Fruit fly (Drosophila melanogaster): Measurements from ENCODE around the gene CG32409.

CG32409 gene

dm6 chr3L:5945571-5945970 is 46.2 kb downstream of the CG32409 start:
- TF ChIP-seq tx (GFP tag; optimal IDR thresholded peaks at IDR 0.05) (no peak), zfh1 (GFP tag; IDR thresholded peaks at IDR 0.05) (0 out of 3 replicates have a peak, but pooled peaks have one; percentile 16), Xrp1 (GFP tag; IDR thresholded peaks at IDR 0.05) (peak; percentile 17; the same call in 1 of the 2 replicates), CG18764 (GFP tag; optimal IDR thresholded peaks at IDR 0.05) (no peak), en (GFP tag; optimal IDR thresholded peaks at IDR 0.05) (no peak), sens (GFP tag) (peak; percentile 49), Fer1 (GFP tag; optimal IDR thresholded peaks at IDR 0.05) (no peak), Blimp-1 (GFP tag; optimal IDR thresholded peaks at IDR 0.05) (peak; percentile 17), CG11504 (tag; optimal IDR thresholded peaks at IDR 0.05) (peak; percentile 16), onecut (GFP tag; IDR thresholded peaks at IDR 0.05) (no peak), CG6272 (GFP tag; IDR thresholded peaks at IDR 0.05) (no peak), wdn (GFP tag; IDR thresholded peaks at IDR 0.05) (no peak), CG12744 (GFP tag; optimal IDR thresholded peaks at IDR 0.05) (no peak), vvl (GFP tag; IDR thresholded peaks at IDR 0.05) (peak; percentile 16; the same call in 1 of the 2 replicates), Drgx (GFP tag; IDR thresholded peaks at IDR 0.05) (peak; percentile 68), CG18262 (tag; optimal IDR thresholded peaks at IDR 0.05) (peak; percentile 5), CG8281 (tag; optimal IDR thresholded peaks at IDR 0.05) (no peak), CG2712 (tag; optimal IDR thresholded peaks at IDR 0.05) (peak; percentile 17), D19A (tag; optimal IDR thresholded peaks at IDR 0.05) (peak; percentile 79)

- TF ChIP-seq br (optimal IDR thresholded peaks at IDR 0.05) = no peak
- TF ChIP-seq Taf1 (GFP tag; IDR thresholded peaks at IDR 0.05) = no peak
- no peak for TF ChIP-seq Neu2 (GFP tag; optimal IDR thresholded peaks at IDR 0.05; ENCODE audit: borderline replicate concordance)
- TF ChIP-seq pfk (GFP tag; optimal IDR thresholded peaks at IDR 0.05) = no peak
- no peak for TF ChIP-seq CG12942 (GFP tag; optimal IDR thresholded peaks at IDR 0.05)
- peak; percentile 37 for TF ChIP-seq exex (tag; optimal IDR thresholded peaks at IDR 0.05)
- TF ChIP-seq CG6654 (GFP tag; optimal IDR thresholded peaks at IDR 0.05) = no peak
- no peak for TF ChIP-seq dimm (GFP tag; IDR thresholded peaks at IDR 0.05)
- TF ChIP-seq CG2120 (GFP tag; optimal IDR thresholded peaks at IDR 0.05) = no peak
- TF ChIP-seq maf-S (GFP tag; optimal IDR thresholded peaks at IDR 0.05) = no peak
- no peak for TF ChIP-seq CG33213 (GFP tag; optimal IDR thresholded peaks at IDR 0.05)
- no peak for TF ChIP-seq ttk (GFP tag; IDR thresholded peaks at IDR 0.05)
- no peak for TF ChIP-seq Kr (GFP tag; optimal IDR thresholded peaks at IDR 0.05)
- no peak for TF ChIP-seq Trl (optimal IDR thresholded peaks at IDR 0.05)
- TF ChIP-seq Trl (GFP tag; optimal IDR thresholded peaks at IDR 0.05) = no peak
- peak; percentile 21 for TF ChIP-seq CG3407 (GFP tag; optimal IDR thresholded peaks at IDR 0.05)
- no peak for TF ChIP-seq CG7987 (GFP tag; optimal IDR thresholded peaks at IDR 0.05)
- peak; percentile 10 for TF ChIP-seq wek (GFP tag; optimal IDR thresholded peaks at IDR 0.05)
- no peak for TF ChIP-seq ftz-f1 (GFP tag; optimal IDR thresholded peaks at IDR 0.05)
- no peak for TF ChIP-seq CG1603 (tag; optimal IDR thresholded peaks at IDR 0.05)
- TF ChIP-seq ato (GFP tag; IDR thresholded peaks at IDR 0.05; ENCODE audit: partially characterized antibody) = no peak
- no peak for TF ChIP-seq z (GFP tag; IDR thresholded peaks at IDR 0.05)
- peak; percentile 29 for TF ChIP-seq CG15601 (tag; optimal IDR thresholded peaks at IDR 0.05)
- peak; percentile 1 for TF ChIP-seq nerfin-1 (tag; optimal IDR thresholded peaks at IDR 0.05)
- TF ChIP-seq pros (GFP tag; optimal IDR thresholded peaks at IDR 0.05) = no peak
- TF ChIP-seq ems (GFP tag; optimal IDR thresholded peaks at IDR 0.05) = no peak
- TF ChIP-seq CG11696 (GFP tag; IDR thresholded peaks at IDR 0.05) = no peak
- TF ChIP-seq otp (GFP tag; IDR thresholded peaks at IDR 0.05) = no peak
- TF ChIP-seq luna (GFP tag; optimal IDR thresholded peaks at IDR 0.05) = no peak
- TF ChIP-seq CG17568 (GFP tag; optimal IDR thresholded peaks at IDR 0.05) = no peak
- TF ChIP-seq sd (tag; optimal IDR thresholded peaks at IDR 0.05) = peak; percentile 57
- TF ChIP-seq Vsx1 (GFP tag; optimal IDR thresholded peaks at IDR 0.05) = peak; percentile 26
- no peak for TF ChIP-seq gce (GFP tag; IDR thresholded peaks at IDR 0.05)
These were observed 47.9 kb downstream of the CG32409 start for dm6 chr3L:5947110-5947731.
